Fruit fly (Drosophila melanogaster): Measurements from ENCODE around the gene Cpr97Eb.

The Cpr97Eb gene

dm6 chr3R:27069810-27070625 is 20.9 kb downstream of the Cpr97Eb start, which contains the start of gene spz (continued):
- TF ChIP-seq lola (GFP tag; optimal IDR thresholded peaks at IDR 0.05) (no peak), Bteb2 (GFP tag; optimal IDR thresholded peaks at IDR 0.05) (no peak), CG9932 (GFP tag; IDR thresholded peaks at IDR 0.05) (0 out of 2 replicates have a peak, but pooled peaks have one; percentile 35), kay (GFP tag; optimal IDR thresholded peaks at IDR 0.05) (peak; percentile 70), pita (GFP tag; optimal IDR thresholded peaks at IDR 0.05) (no peak), Hr78 (GFP tag; optimal IDR thresholded peaks at IDR 0.05) (peak in 1 of 2 experiments; percentile 4), CG10209 (GFP tag; optimal IDR thresholded peaks at IDR 0.05) (peak; percentile 17), oc (tag; optimal IDR thresholded peaks at IDR 0.05) (peak; percentile 37), CG18599 (GFP tag; optimal IDR thresholded peaks at IDR 0.05) (peak; percentile 3), Drgx (GFP tag; IDR thresholded peaks at IDR 0.05) (peak; percentile 30; the same call in 1 of the 2 replicates), sens-2 (GFP tag; IDR thresholded peaks at IDR 0.05) (no peak), gsb-n (tag; optimal IDR thresholded peaks at IDR 0.05) (no peak), crp (GFP tag; optimal IDR thresholded peaks at IDR 0.05) (peak in 1 of 2 experiments; percentile 40), al (GFP tag; IDR thresholded peaks at IDR 0.05) (0 out of 2 replicates have a peak, but pooled peaks have one; percentile 6), bcd (GFP tag; optimal IDR thresholded peaks at IDR 0.05) (peak; percentile 8), vnd (GFP tag; IDR thresholded peaks at IDR 0.05; ENCODE audit: partially characterized antibody) (no peak), Atf-2 (GFP tag; optimal IDR thresholded peaks at IDR 0.05) (no peak), CG14441 (GFP tag; IDR thresholded peaks at IDR 0.05) (no peak), fd102C (GFP tag; optimal IDR thresholded peaks at IDR 0.05) (no peak), CG8944 (GFP tag; optimal IDR thresholded peaks at IDR 0.05) (no peak), YL-1 (GFP tag; optimal IDR thresholded peaks at IDR 0.05) (no peak), CG8478 (optimal IDR thresholded peaks at IDR 0.05) (peak; percentile 74), CG9797 (GFP tag; optimal IDR thresholded peaks at IDR 0.05) (no peak), CG8765 (GFP tag; IDR thresholded peaks at IDR 0.05) (no peak), CG8281 (tag; optimal IDR thresholded peaks at IDR 0.05) (no peak), bsh (GFP tag; optimal IDR thresholded peaks at IDR 0.05) (no peak), CG15514 (GFP tag; optimal IDR thresholded peaks at IDR 0.05) (no peak), Hand (GFP tag; optimal IDR thresholded peaks at IDR 0.05) (no peak), Blimp-1 (GFP tag; optimal IDR thresholded peaks at IDR 0.05) (peak; percentile 81), nom (GFP tag; optimal IDR thresholded peaks at IDR 0.05) (peak; percentile 2), Lim3 (GFP tag; IDR thresholded peaks at IDR 0.05) (no peak), tio (GFP tag; optimal IDR thresholded peaks at IDR 0.05) (no peak), mirr (GFP tag; optimal IDR thresholded peaks at IDR 0.05) (no peak), sqz (GFP tag; optimal IDR thresholded peaks at IDR 0.05) (no peak), CG13123 (GFP tag; optimal IDR thresholded peaks at IDR 0.05) (no peak), CG6689 (GFP tag; IDR thresholded peaks at IDR 0.05) (0 out of 2 replicates have a peak, but pooled peaks have one; percentile 26), hkb (optimal IDR thresholded peaks at IDR 0.05) (no peak), hkb (GFP tag; IDR thresholded peaks at IDR 0.05) (0 out of 2 replicates have a peak, but pooled peaks have one; percentile 18), CG16815 (GFP tag; optimal IDR thresholded peaks at IDR 0.05) (no peak), Gug (GFP tag; IDR thresholded peaks at IDR 0.05) (no peak), CG5953 (GFP tag; IDR thresholded peaks at IDR 0.05) (no peak), ttk (GFP tag; IDR thresholded peaks at IDR 0.05) (peak; percentile 25; the same call in 1 of the 2 replicates), NK7.1 (GFP tag; optimal IDR thresholded peaks at IDR 0.05) (no peak), Bgb (GFP tag; IDR thresholded peaks at IDR 0.05; ENCODE audit: partially characterized antibody) (peak; percentile 25; the same call in 1 of the 2 replicates), CG6765 (GFP tag; optimal IDR thresholded peaks at IDR 0.05) (no peak), CG5180 (GFP tag; optimal IDR thresholded peaks at IDR 0.05) (no peak), Optix (GFP tag; IDR thresholded peaks at IDR 0.05) (no peak), CG13424 (tag; optimal IDR thresholded peaks at IDR 0.05) (peak; percentile 4)
